In the genomic region with DNA sequence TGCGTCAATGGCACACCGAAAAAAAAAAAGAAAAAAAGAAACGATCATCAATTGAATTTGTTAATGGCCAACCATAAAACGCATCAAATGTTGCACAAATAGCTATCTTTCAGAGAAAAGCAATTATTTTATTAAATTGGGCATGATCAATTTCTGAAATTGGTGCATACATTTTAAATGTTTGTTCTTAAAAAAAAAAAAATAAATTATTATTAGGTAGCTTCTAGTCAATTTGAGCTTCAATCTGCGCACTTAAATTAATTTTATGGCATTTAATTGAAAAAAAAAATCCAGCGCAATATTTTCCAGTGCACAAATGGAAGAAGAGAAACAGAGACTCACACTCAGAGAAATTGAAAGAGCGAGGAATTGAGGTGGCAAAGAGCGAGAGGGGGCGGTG, we compare ENCODE assay signal across 5 fruit fly cellular contexts.
TF ChIP-seq lines count a peak whose summit lies in the region.

No protein-coding gene starts in this region.

- TF ChIP-seq CTCF in whole organism, embryonic (GFP tag; optimal IDR thresholded peaks at IDR 0.05; lab: Kevin White, UChicago): no peak

TF ChIP-seq in whole organism, adult, 20 proteins besides CTCF, POLR2A, EP300 and RAD21 (continues in another document):
- peak; percentile 69 for TF ChIP-seq kay (GFP tag; lab: Kevin White, UChicago; ENCODE audit: borderline replicate concordance)
- TF ChIP-seq CG7101 (tag; optimal IDR thresholded peaks at IDR 0.05; lab: Kevin White, UChicago): peak; percentile 57
- TF ChIP-seq cic (GFP tag; optimal IDR thresholded peaks at IDR 0.05; lab: Kevin White, UChicago): no peak
- no peak for TF ChIP-seq cnc (optimal IDR thresholded peaks at IDR 0.05; lab: Kevin White, UChicago)
- TF ChIP-seq CG5204 (GFP tag; optimal IDR thresholded peaks at IDR 0.05; lab: Kevin White, UChicago): peak; percentile 69
- TF ChIP-seq Mnt (GFP tag; optimal IDR thresholded peaks at IDR 0.05; lab: Kevin White, UChicago): peak; percentile 24
- no peak for TF ChIP-seq CG33017 (tag; optimal IDR thresholded peaks at IDR 0.05; lab: Kevin White, UChicago)
- no peak for TF ChIP-seq Crg-1 (GFP tag; optimal IDR thresholded peaks at IDR 0.05; lab: Kevin White, UChicago)
- peak; percentile 48 for TF ChIP-seq Hr96 (GFP tag; optimal IDR thresholded peaks at IDR 0.05; lab: Kevin White, UChicago)
- TF ChIP-seq bab1 (GFP tag; optimal IDR thresholded peaks at IDR 0.05; lab: Kevin White, UChicago): peak; percentile 21
- TF ChIP-seq CG1620 (GFP tag; optimal IDR thresholded peaks at IDR 0.05; lab: Kevin White, UChicago): peak; percentile 17
- TF ChIP-seq CG7045 (GFP tag; optimal IDR thresholded peaks at IDR 0.05; lab: Kevin White, UChicago): no peak
- peak; percentile 25 for TF ChIP-seq toe (GFP tag; optimal IDR thresholded peaks at IDR 0.05; lab: Kevin White, UChicago)
- no peak for TF ChIP-seq CG12768 (GFP tag; optimal IDR thresholded peaks at IDR 0.05; lab: Kevin White, UChicago)
- no peak for TF ChIP-seq Clk (GFP tag; optimal IDR thresholded peaks at IDR 0.05; lab: Kevin White, UChicago)
- TF ChIP-seq tj (GFP tag; optimal IDR thresholded peaks at IDR 0.05; lab: Kevin White, UChicago): peak; percentile 8
- TF ChIP-seq pad (GFP tag; optimal IDR thresholded peaks at IDR 0.05; lab: Kevin White, UChicago): no peak

TF ChIP-seq in whole organism, embryonic, 481 proteins besides CTCF, POLR2A, EP300 and RAD21 (continues in another document):
- TF ChIP-seq sqz (GFP tag; optimal IDR thresholded peaks at IDR 0.05; lab: Kevin White, UChicago): no peak
- peak; percentile 27 for TF ChIP-seq ewg (GFP tag; optimal IDR thresholded peaks at IDR 0.05; lab: Kevin White, UChicago)
- no peak for TF ChIP-seq Lhr (GFP tag; optimal IDR thresholded peaks at IDR 0.05; lab: Kevin White, UChicago)
- TF ChIP-seq CG13894 (tag; optimal IDR thresholded peaks at IDR 0.05; lab: Kevin White, UChicago): no peak
- TF ChIP-seq Gug (GFP tag; IDR thresholded peaks at IDR 0.05; lab: Robert Waterston, UW): 0 out of 4 replicates have a peak, but pooled peaks have one; percentile 26
- TF ChIP-seq CG14667 (GFP tag; IDR thresholded peaks at IDR 0.05; lab: Robert Waterston, UW): no peak
- no peak for TF ChIP-seq gsb-n (tag; optimal IDR thresholded peaks at IDR 0.05; lab: Kevin White, UChicago)
- peak; percentile 21 for TF ChIP-seq jumu (GFP tag; optimal IDR thresholded peaks at IDR 0.05; lab: Kevin White, UChicago)
- TF ChIP-seq nerfin-2 (GFP tag; IDR thresholded peaks at IDR 0.05; lab: Robert Waterston, UW; ENCODE audit: partially characterized antibody): no peak
- TF ChIP-seq CG31365 (tag; optimal IDR thresholded peaks at IDR 0.05; lab: Kevin White, UChicago): no peak
- peak; percentile 62 for TF ChIP-seq CG9215 (GFP tag; IDR thresholded peaks at IDR 0.05; lab: Robert Waterston, UW)
- TF ChIP-seq corto (GFP tag; optimal IDR thresholded peaks at IDR 0.05; lab: Kevin White, UChicago): peak; percentile 45
- TF ChIP-seq CG11456 (GFP tag; IDR thresholded peaks at IDR 0.05; lab: Robert Waterston, UW): 0 out of 3 replicates have a peak, but pooled peaks have one; percentile 5
- TF ChIP-seq Ada2b (GFP tag; IDR thresholded peaks at IDR 0.05; lab: Robert Waterston, UW): peak; percentile 65
- TF ChIP-seq CG8290 (GFP tag; optimal IDR thresholded peaks at IDR 0.05; lab: Kevin White, UChicago): no peak
- no peak for TF ChIP-seq CG8290 (tag; optimal IDR thresholded peaks at IDR 0.05; lab: Kevin White, UChicago)
- peak; percentile 72 for TF ChIP-seq CG18619 (GFP tag; optimal IDR thresholded peaks at IDR 0.05; lab: Kevin White, UChicago)
- TF ChIP-seq sr (GFP tag; IDR thresholded peaks at IDR 0.05; lab: Robert Waterston, UW): no peak

TF ChIP-seq in whole organism, prepupa, 60 proteins besides CTCF, POLR2A, EP300 and RAD21 (continues in another document):
- TF ChIP-seq Sox15 (GFP tag; optimal IDR thresholded peaks at IDR 0.05; lab: Kevin White, UChicago): peak; percentile 54
- TF ChIP-seq CG8319 (GFP tag; optimal IDR thresholded peaks at IDR 0.05; lab: Kevin White, UChicago): peak; percentile 44
- TF ChIP-seq CG6792 (GFP tag; optimal IDR thresholded peaks at IDR 0.05; lab: Kevin White, UChicago): peak; percentile 66
- peak; percentile 76 for TF ChIP-seq cyc (GFP tag; optimal IDR thresholded peaks at IDR 0.05; lab: Kevin White, UChicago)
- TF ChIP-seq CG4318 (GFP tag; optimal IDR thresholded peaks at IDR 0.05; lab: Kevin White, UChicago): peak; percentile 52
- TF ChIP-seq esn (GFP tag; optimal IDR thresholded peaks at IDR 0.05; lab: Kevin White, UChicago): peak; percentile 85
- no peak for TF ChIP-seq CG1621 (tag; optimal IDR thresholded peaks at IDR 0.05; lab: Kevin White, UChicago)
- TF ChIP-seq Lpt (GFP tag; optimal IDR thresholded peaks at IDR 0.05; lab: Kevin White, UChicago): peak; percentile 37
- TF ChIP-seq fd85E (GFP tag; optimal IDR thresholded peaks at IDR 0.05; lab: Kevin White, UChicago): no peak
- TF ChIP-seq pdm3 (GFP tag; optimal IDR thresholded peaks at IDR 0.05; lab: Kevin White, UChicago): peak; percentile 75
- peak in 1 of 2 experiments; percentile 48 for TF ChIP-seq salr (GFP tag; optimal IDR thresholded peaks at IDR 0.05; lab: Kevin White, UChicago)
- peak; percentile 60 for TF ChIP-seq achi (GFP tag; optimal IDR thresholded peaks at IDR 0.05; lab: Kevin White, UChicago)
- no peak for TF ChIP-seq Hr38 (GFP tag; optimal IDR thresholded peaks at IDR 0.05; lab: Kevin White, UChicago)
- peak; percentile 24 for TF ChIP-seq CG7368 (GFP tag; optimal IDR thresholded peaks at IDR 0.05; lab: Kevin White, UChicago)
- peak; percentile 87 for TF ChIP-seq Eip78C (GFP tag; lab: Kevin White, UChicago)
- no peak for TF ChIP-seq CG9139 (GFP tag; optimal IDR thresholded peaks at IDR 0.05; lab: Kevin White, UChicago)
- no peak for TF ChIP-seq CG16779 (tag; optimal IDR thresholded peaks at IDR 0.05; lab: Kevin White, UChicago)
- TF ChIP-seq Sox14 (GFP tag; optimal IDR thresholded peaks at IDR 0.05; lab: Kevin White, UChicago): peak; percentile 64
- TF ChIP-seq ss (GFP tag; optimal IDR thresholded peaks at IDR 0.05; lab: Kevin White, UChicago): no peak

TF ChIP-seq in whole organism, pupa, 21 proteins besides CTCF, POLR2A, EP300 and RAD21:
- TF ChIP-seq rn (GFP tag; IDR thresholded peaks at IDR 0.05; lab: Robert Waterston, UW) (peak; percentile 42; the same call in 1 of the 2 replicates), CG8301 (tag; optimal IDR thresholded peaks at IDR 0.05; lab: Kevin White, UChicago) (no peak), fd96Ca (GFP tag; IDR thresholded peaks at IDR 0.05; lab: Robert Waterston, UW) (no peak), CG14655 (GFP tag; optimal IDR thresholded peaks at IDR 0.05; lab: Kevin White, UChicago) (peak; percentile 20), Pif1A (GFP tag; optimal IDR thresholded peaks at IDR 0.05; lab: Kevin White, UChicago) (peak; percentile 13), CG8159 (tag; optimal IDR thresholded peaks at IDR 0.05; lab: Kevin White, UChicago) (peak; percentile 26), CG17806 (tag; optimal IDR thresholded peaks at IDR 0.05; lab: Kevin White, UChicago) (peak; percentile 14), CG9948 (tag; optimal IDR thresholded peaks at IDR 0.05; lab: Kevin White, UChicago) (peak; percentile 4), CG15710 (tag; optimal IDR thresholded peaks at IDR 0.05; lab: Kevin White, UChicago) (no peak), Pif1B (GFP tag; optimal IDR thresholded peaks at IDR 0.05; lab: Kevin White, UChicago) (peak; percentile 29), Ets98B (GFP tag; IDR thresholded peaks at IDR 0.05; lab: Robert Waterston, UW) (no peak), Snoo (tag; optimal IDR thresholded peaks at IDR 0.05; lab: Kevin White, UChicago) (peak; percentile 61), CG4496 (GFP tag; IDR thresholded peaks at IDR 0.05; lab: Robert Waterston, UW) (peak; percentile 15; the same call in 1 of the 3 replicates)

TF ChIP-seq in whole organism, wandering third instar larva, 38 proteins besides CTCF, POLR2A, EP300 and RAD21 (continues in another document):
- peak; percentile 79 for TF ChIP-seq br (GFP tag; optimal IDR thresholded peaks at IDR 0.05; lab: Kevin White, UChicago)
- TF ChIP-seq sv (GFP tag; optimal IDR thresholded peaks at IDR 0.05; lab: Kevin White, UChicago): peak; percentile 13
- peak; percentile 2 for TF ChIP-seq CG32264 (GFP tag; optimal IDR thresholded peaks at IDR 0.05; lab: Kevin White, UChicago)
- peak; percentile 66 for TF ChIP-seq fru (GFP tag; optimal IDR thresholded peaks at IDR 0.05; lab: Kevin White, UChicago)
- peak; percentile 72 for TF ChIP-seq rgr (GFP tag; optimal IDR thresholded peaks at IDR 0.05; lab: Kevin White, UChicago)
- no peak for TF ChIP-seq Abd-B (GFP tag; optimal IDR thresholded peaks at IDR 0.05; lab: Kevin White, UChicago)
- TF ChIP-seq HLH106 (tag; optimal IDR thresholded peaks at IDR 0.05; lab: Kevin White, UChicago): peak; percentile 65
- TF ChIP-seq dl (GFP tag; optimal IDR thresholded peaks at IDR 0.05; lab: Kevin White, UChicago; ENCODE audit: insufficient read depth in 1 of 2, partially characterized antibody in 2 of 2): no peak
- no peak for TF ChIP-seq Mio (GFP tag; optimal IDR thresholded peaks at IDR 0.05; lab: Kevin White, UChicago)
- TF ChIP-seq woc (GFP tag; optimal IDR thresholded peaks at IDR 0.05; lab: Kevin White, UChicago): peak; percentile 32
- TF ChIP-seq N (GFP tag; optimal IDR thresholded peaks at IDR 0.05; lab: Kevin White, UChicago): no peak
- no peak for TF ChIP-seq Vsx2 (GFP tag; optimal IDR thresholded peaks at IDR 0.05; lab: Kevin White, UChicago; ENCODE audit: partially characterized antibody)
- TF ChIP-seq Jra (GFP tag; optimal IDR thresholded peaks at IDR 0.05; lab: Kevin White, UChicago): peak; percentile 22
- TF ChIP-seq sage (GFP tag; optimal IDR thresholded peaks at IDR 0.05; lab: Kevin White, UChicago): no peak
- peak; percentile 15 for TF ChIP-seq brk (GFP tag; optimal IDR thresholded peaks at IDR 0.05; lab: Kevin White, UChicago)
- peak; percentile 46 for TF ChIP-seq Sp1 (GFP tag; optimal IDR thresholded peaks at IDR 0.05; lab: Kevin White, UChicago)
- TF ChIP-seq dmrt93B (GFP tag; optimal IDR thresholded peaks at IDR 0.05; lab: Kevin White, UChicago): peak; percentile 49
- no peak for TF ChIP-seq lola (GFP tag; optimal IDR thresholded peaks at IDR 0.05; lab: Kevin White, UChicago)
- TF ChIP-seq foxo (GFP tag; optimal IDR thresholded peaks at IDR 0.05; lab: Kevin White, UChicago): peak in 1 of 2 experiments; percentile 37
- TF ChIP-seq Hnf4 (GFP tag; optimal IDR thresholded peaks at IDR 0.05; lab: Kevin White, UChicago): peak; percentile 61
- TF ChIP-seq Hr83 (GFP tag; optimal IDR thresholded peaks at IDR 0.05; lab: Kevin White, UChicago; ENCODE audit: poor library complexity, severe bottlenecking): no peak
- TF ChIP-seq psq (GFP tag; optimal IDR thresholded peaks at IDR 0.05; lab: Kevin White, UChicago): peak; percentile 59
- peak; percentile 67 for TF ChIP-seq OdsH (GFP tag; optimal IDR thresholded peaks at IDR 0.05; lab: Kevin White, UChicago)
- TF ChIP-seq CG9705 (GFP tag; optimal IDR thresholded peaks at IDR 0.05; lab: Kevin White, UChicago): no peak
- no peak for TF ChIP-seq pan (optimal IDR thresholded peaks at IDR 0.05; lab: Kevin White, UChicago)
- TF ChIP-seq ey (GFP tag; optimal IDR thresholded peaks at IDR 0.05; lab: Kevin White, UChicago): peak; percentile 79
- peak; percentile 75 for TF ChIP-seq h (GFP tag; optimal IDR thresholded peaks at IDR 0.05; lab: Kevin White, UChicago)
